Worm (Caenorhabditis elegans): ENCODE results near the gene tag-164.

DNA sequence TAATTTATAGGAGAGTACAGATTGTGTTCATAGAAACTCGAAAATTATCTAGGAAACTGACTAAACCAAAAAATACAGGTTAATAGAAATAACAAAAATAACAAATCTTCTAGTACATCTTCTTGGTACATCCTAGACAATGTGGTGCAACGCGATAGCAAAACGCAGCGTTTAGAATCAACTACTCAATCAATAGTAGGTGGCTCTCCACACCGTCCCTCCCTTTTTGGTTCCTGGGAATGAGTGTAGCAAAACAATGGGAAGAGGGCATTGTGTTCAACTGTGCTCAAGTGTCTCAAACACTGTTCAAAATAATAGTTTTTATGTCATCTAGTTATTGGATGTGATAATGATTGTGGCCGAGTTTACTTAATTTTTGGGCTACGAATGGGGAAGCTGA is 17.3 kb downstream of the tag-164 start, which contains the start of gene T27E9.6:
- TF ChIP-seq snpc-4 (tag; optimal IDR thresholded peaks at IDR 0.05) = no peak
- no peak for TF ChIP-seq mab-5 (tag; optimal IDR thresholded peaks at IDR 0.05)
- TF ChIP-seq nhr-12 (tag; optimal IDR thresholded peaks at IDR 0.05) = no peak
- TF ChIP-seq ztf-11 (tag; optimal IDR thresholded peaks at IDR 0.05) = no peak
- TF ChIP-seq lin-32 (GFP tag; optimal IDR thresholded peaks at IDR 0.05) = no peak
- TF ChIP-seq lsy-2 (tag; optimal IDR thresholded peaks at IDR 0.05) = no peak
- TF ChIP-seq ceh-39 (tag; optimal IDR thresholded peaks at IDR 0.05) = no peak
- no peak for TF ChIP-seq sptf-1 (tag; optimal IDR thresholded peaks at IDR 0.05)
- no peak for TF ChIP-seq pha-4 (tag; optimal IDR thresholded peaks at IDR 0.05)
